Fruit fly (Drosophila melanogaster) whole organism, embryonic: ENCODE data around the gene CG3368.

Source experiments
- Ada2b ChIP-seq: fragments of 200-800 bp; sonication (Bioruptor generic); IDR thresholded peaks from 2 replicates; pipeline ENCODE4 v1.3.6; 2022; ENCODE audit warnings: missing biosample characterization, missing genetic modification characterization
- Aef1 ChIP-seq: fragments of 200-800 bp; sonication (Bioruptor generic); IDR thresholded peaks from 3 replicates; pipeline ENCODE4 v1.3.6; 2022; ENCODE audit warnings: missing biosample characterization, missing genetic modification characterization
- CG10209 ChIP-seq: fragments of 200-800 bp; sonication (Bioruptor generic); optimal IDR thresholded peaks from 3 replicates; lab custom pipeline; 2017; ENCODE audit warnings: missing biosample characterization, mild to moderate bottlenecking, missing genetic modification characterization, missing genetic modification reagents
- CG10654 ChIP-seq: fragments of 200-800 bp; sonication (Bioruptor generic); optimal IDR thresholded peaks from 2 replicates; lab custom pipeline; 2016; ENCODE audit warnings: missing biosample characterization, missing genetic modification characterization
- CG12155 ChIP-seq: fragments of 200-800 bp; sonication (Bioruptor generic); optimal IDR thresholded peaks from 3 replicates; lab custom pipeline; 2016; ENCODE audit warnings: missing biosample characterization, missing genetic modification characterization
- CG12391 ChIP-seq: fragments of 200-800 bp; sonication (Bioruptor generic); optimal IDR thresholded peaks from 3 replicates; lab custom pipeline; 2018; ENCODE audit warnings: missing biosample characterization, mild to moderate bottlenecking, missing genetic modification characterization, moderate library complexity
- CG12659 ChIP-seq: fragments of 200-800 bp; sonication (Bioruptor generic); optimal IDR thresholded peaks from 3 replicates; lab custom pipeline; 2017; ENCODE audit warnings: mild to moderate bottlenecking, missing biosample characterization, missing genetic modification reagents, missing genetic modification characterization
- CG13123 ChIP-seq: fragments of 200-800 bp; sonication (Bioruptor generic); optimal IDR thresholded peaks from 2 replicates; lab custom pipeline; 2016; ENCODE audit warnings: missing biosample characterization, missing genetic modification characterization
- CG15479 ChIP-seq: fragments of 200-800 bp; sonication (Bioruptor generic); optimal IDR thresholded peaks from 3 replicates; lab custom pipeline; 2019; ENCODE audit warnings: missing biosample characterization, mild to moderate bottlenecking, missing genetic modification characterization, moderate library complexity
- CG15514 ChIP-seq: fragments of 200-800 bp; sonication (Bioruptor generic); optimal IDR thresholded peaks from 3 replicates; lab custom pipeline; 2017; ENCODE audit warnings: missing biosample characterization, missing genetic modification characterization, mild to moderate bottlenecking, moderate library complexity, missing genetic modification reagents
- CG17359 ChIP-seq: fragments of 200-800 bp; sonication (Bioruptor generic); optimal IDR thresholded peaks from 3 replicates; lab custom pipeline; 2018; ENCODE audit warnings: missing biosample characterization, mild to moderate bottlenecking, missing genetic modification characterization, moderate library complexity
- CG17385 ChIP-seq: fragments of 200-800 bp; sonication (Bioruptor generic); optimal IDR thresholded peaks from 3 replicates; lab custom pipeline; 2018; ENCODE audit warnings: missing biosample characterization, mild to moderate bottlenecking, missing genetic modification characterization
- CG17829 ChIP-seq: fragments of 200-800 bp; optimal IDR thresholded peaks from 2 replicates; lab custom pipeline; 2019; ENCODE audit warnings: missing biosample characterization, mild to moderate bottlenecking, missing genetic modification characterization, moderate library complexity
- CG2120 ChIP-seq: fragments of 200-800 bp; sonication (Bioruptor generic); optimal IDR thresholded peaks from 3 replicates; lab custom pipeline; 2016; ENCODE audit warnings: missing biosample characterization, missing genetic modification characterization
- CG2678 ChIP-seq: fragments of 200-800 bp; sonication (Bioruptor generic); optimal IDR thresholded peaks from 3 replicates; lab custom pipeline; 2019; ENCODE audit warnings: missing biosample characterization, mild to moderate bottlenecking, missing genetic modification characterization, moderate library complexity
- CG2712 ChIP-seq: fragments of 200-800 bp; optimal IDR thresholded peaks from 3 replicates; lab custom pipeline; 2019; ENCODE audit warnings: missing biosample characterization, mild to moderate bottlenecking, missing genetic modification characterization, moderate library complexity
- CG30403 ChIP-seq: fragments of 200-800 bp; sonication (Bioruptor generic); optimal IDR thresholded peaks from 3 replicates; lab custom pipeline; 2016; ENCODE audit warnings: missing biosample characterization, missing genetic modification characterization
- CG3407 ChIP-seq: fragments of 200-800 bp; sonication (Bioruptor generic); optimal IDR thresholded peaks from 2 replicates; lab custom pipeline; 2018; ENCODE audit warnings: missing biosample characterization, mild to moderate bottlenecking, missing genetic modification characterization
- CG34376 ChIP-seq: fragments of 200-800 bp; sonication (Bioruptor generic); optimal IDR thresholded peaks from 2 replicates; lab custom pipeline; 2018; ENCODE audit warnings: missing biosample characterization, mild to moderate bottlenecking, missing genetic modification characterization
- CG3847 ChIP-seq: fragments of 200-800 bp; sonication (Bioruptor generic); IDR thresholded peaks from 2 replicates; pipeline ENCODE4 v1.3.6; 2022; ENCODE audit warnings: missing biosample characterization, missing genetic modification characterization
- CG4328 ChIP-seq: fragments of 200-800 bp; sonication (Bioruptor generic); optimal IDR thresholded peaks from 3 replicates; lab custom pipeline; 2017; ENCODE audit warnings: missing biosample characterization, missing genetic modification reagents, missing genetic modification characterization
- CG4617 ChIP-seq: fragments of 200-800 bp; sonication (Bioruptor generic); optimal IDR thresholded peaks from 3 replicates; lab custom pipeline; 2016; ENCODE audit warnings: missing biosample characterization, missing genetic modification characterization, borderline replicate concordance
- CG7372 ChIP-seq: fragments of 200-800 bp; sonication (Bioruptor generic); IDR thresholded peaks from 2 replicates; pipeline ENCODE4 v1.3.6; 2022; ENCODE audit warnings: missing biosample characterization, missing genetic modification characterization
- CG8924 ChIP-seq: fragments of 200-800 bp; optimal IDR thresholded peaks from 3 replicates; lab custom pipeline; 2019; ENCODE audit warnings: missing biosample characterization, mild to moderate bottlenecking, missing genetic modification characterization, moderate library complexity
- CG9727 ChIP-seq: fragments of 200-800 bp; sonication (Bioruptor generic); optimal IDR thresholded peaks from 3 replicates; lab custom pipeline; 2017; ENCODE audit warnings: missing biosample characterization, mild to moderate bottlenecking, missing genetic modification characterization
- CG9932 ChIP-seq: fragments of 200-800 bp; sonication (Bioruptor generic); IDR thresholded peaks from 2 replicates; pipeline ENCODE4 v1.3.6; 2022; ENCODE audit warnings: missing biosample characterization, missing genetic modification characterization
- Deaf1 ChIP-seq: fragments of 200-800 bp; optimal IDR thresholded peaks from 3 replicates; lab custom pipeline; 2019; ENCODE audit warnings: missing biosample characterization, mild to moderate bottlenecking, missing genetic modification characterization, moderate library complexity
- Dek ChIP-seq: fragments of 200-800 bp; sonication (Bioruptor generic); optimal IDR thresholded peaks from 3 replicates; lab custom pipeline; 2019; ENCODE audit warnings: missing biosample characterization, mild to moderate bottlenecking, missing genetic modification characterization, moderate library complexity
- E2f2 ChIP-seq: fragments of 200-800 bp; sonication (Bioruptor generic); IDR thresholded peaks from 2 replicates; pipeline ENCODE4 v1.3.6; 2022; ENCODE audit warnings: missing biosample characterization, missing genetic modification characterization
- HmgZ ChIP-seq: fragments of 200-800 bp; sonication (Bioruptor generic); optimal IDR thresholded peaks from 2 replicates; lab custom pipeline; 2018; ENCODE audit warnings: missing biosample characterization, mild to moderate bottlenecking, missing genetic modification characterization
- Hr3 ChIP-seq: fragments of 200-800 bp; sonication (Bioruptor generic); optimal IDR thresholded peaks from 3 replicates; lab custom pipeline; 2016; ENCODE audit warnings: missing biosample characterization, missing genetic modification characterization
- Hr51 ChIP-seq, 2 experiments: fragments of 200-800 bp; sonication (Bioruptor generic); optimal IDR thresholded peaks; 2 replicates in 1 of 2; 3 replicates in 1 of 2; lab custom pipeline; 2016 to 2018; ENCODE audit warnings: missing biosample characterization in 2 of 2, missing genetic modification characterization in 2 of 2, mild to moderate bottlenecking in 1 of 2, moderate library complexity in 1 of 2
- MESR4 ChIP-seq: fragments of 200-800 bp; sonication (Bioruptor generic); optimal IDR thresholded peaks from 2 replicates; lab custom pipeline; 2018; ENCODE audit warnings: missing biosample characterization, mild to moderate bottlenecking, missing genetic modification characterization, moderate library complexity
- Mrtf ChIP-seq: fragments of 200-800 bp; sonication (Bioruptor generic); IDR thresholded peaks from 3 replicates; pipeline ENCODE4 v1.3.6; 2022; ENCODE audit warnings: missing biosample characterization, missing genetic modification characterization
- NfI ChIP-seq: fragments of 200-800 bp; sonication (Bioruptor generic); optimal IDR thresholded peaks from 3 replicates; lab custom pipeline; 2018; ENCODE audit warnings: missing biosample characterization, mild to moderate bottlenecking, missing genetic modification characterization, moderate library complexity
- Side ChIP-seq: fragments of 200-800 bp; sonication (Bioruptor generic); optimal IDR thresholded peaks from 2 replicates; lab custom pipeline; 2016; ENCODE audit warnings: missing biosample characterization, missing genetic modification characterization
- bsh ChIP-seq, 2 experiments: fragments of 200-800 bp; sonication (Bioruptor generic); optimal IDR thresholded peaks; 2 replicates each; lab custom pipeline; 2017 to 2018; ENCODE audit warnings: mild to moderate bottlenecking in 2 of 2, missing biosample characterization in 2 of 2, missing genetic modification characterization in 2 of 2, moderate library complexity in 1 of 2
- disco-r ChIP-seq: fragments of 200-800 bp; sonication (Bioruptor generic); optimal IDR thresholded peaks from 2 replicates; lab custom pipeline; 2016; ENCODE audit warnings: missing biosample characterization, missing genetic modification characterization
- esg ChIP-seq: fragments of 200-800 bp; sonication (Bioruptor generic); conservative IDR thresholded peaks from 2 replicates; pipeline ENCODE4 v1.3.6; 2022; ENCODE audit warnings: missing biosample characterization, missing genetic modification characterization
- fu2 ChIP-seq: fragments of 200-800 bp; sonication (Bioruptor generic); optimal IDR thresholded peaks from 2 replicates; lab custom pipeline; 2016; ENCODE audit warnings: missing biosample characterization, missing genetic modification characterization
- hkb ChIP-seq, 2 experiments: fragments of 200-800 bp in 1 of 2; fragments of >200 bp in 1 of 2; sonication (Bioruptor generic) in 1 of 2; IDR thresholded peaks in 1 of 2; optimal IDR thresholded peaks in 1 of 2; 2 replicates each; pipeline versions ENCODE4 v1.3.6 to Lab custom; 2017 to 2022; ENCODE audit warnings: missing biosample characterization in 1 of 2, missing genetic modification characterization in 1 of 2
- ken ChIP-seq: fragments of 200-800 bp; sonication (Bioruptor generic); IDR thresholded peaks from 3 replicates; pipeline ENCODE4 v1.3.6; 2022; ENCODE audit warnings: missing biosample characterization, missing genetic modification characterization
- pum ChIP-seq: fragments of 200-800 bp; sonication (Bioruptor generic); optimal IDR thresholded peaks from 2 replicates; lab custom pipeline; 2016; ENCODE audit warnings: missing biosample characterization, missing genetic modification characterization
- pzg ChIP-seq: fragments of 200-800 bp; sonication (Bioruptor generic); optimal IDR thresholded peaks from 3 replicates; lab custom pipeline; 2018; ENCODE audit warnings: missing biosample characterization, mild to moderate bottlenecking, missing genetic modification characterization, moderate library complexity
- slbo ChIP-seq: fragments of 200-800 bp; sonication (Bioruptor generic); IDR thresholded peaks from 2 replicates; pipeline ENCODE4 v1.3.6; 2022; ENCODE audit warnings: missing biosample characterization, missing genetic modification characterization
- wor ChIP-seq: fragments of 200-800 bp; sonication (Bioruptor generic); IDR thresholded peaks from 2 replicates; pipeline ENCODE4 v1.3.6; 2022; ENCODE audit warnings: missing biosample characterization, missing genetic modification characterization
- zen ChIP-seq: fragments of 200-800 bp; sonication (Bioruptor generic); optimal IDR thresholded peaks from 3 replicates; lab custom pipeline; 2018; ENCODE audit warnings: missing biosample characterization, mild to moderate bottlenecking, missing genetic modification characterization, moderate library complexity

CG3368 gene

DNA sequence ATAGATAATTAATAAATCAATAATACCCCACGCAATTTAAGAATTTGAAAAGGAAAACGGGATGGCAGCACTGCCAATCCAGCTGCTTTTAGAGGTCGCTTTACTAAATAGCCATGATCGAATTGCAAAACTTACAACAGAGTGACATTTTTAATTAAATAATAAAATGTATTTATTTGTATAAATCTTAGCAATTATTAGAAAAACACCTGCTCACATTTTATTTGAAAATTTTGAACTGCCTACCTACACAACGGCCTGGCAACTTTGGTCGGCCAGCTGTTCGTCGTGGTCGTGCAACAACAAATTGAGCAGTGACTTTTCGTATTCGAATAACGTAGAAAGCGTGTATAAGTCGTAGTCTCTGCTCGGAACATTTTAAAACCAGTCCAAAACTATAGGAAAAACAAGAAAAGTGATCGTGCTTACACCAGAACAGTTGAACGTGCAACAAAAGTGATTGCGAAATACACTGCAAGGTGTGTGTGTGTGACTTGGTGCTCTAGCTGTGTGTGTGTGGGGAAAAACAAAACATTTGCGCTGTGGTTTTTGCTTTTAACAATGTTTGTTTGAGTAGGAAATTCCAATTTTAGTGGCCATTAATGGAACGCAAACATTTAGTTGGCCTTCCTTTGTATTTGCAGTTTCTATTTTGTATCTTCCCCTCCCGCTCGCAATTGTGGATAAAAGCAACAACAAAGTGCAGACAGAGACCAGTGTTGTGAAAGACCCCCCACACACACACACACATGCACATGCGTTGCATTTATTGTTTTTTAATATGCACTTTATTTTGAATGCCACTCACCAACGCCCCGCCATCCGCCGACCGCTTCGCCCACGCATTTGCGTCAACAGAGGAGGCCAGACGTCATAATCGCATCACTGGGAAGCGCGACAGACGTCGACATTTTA is 8.8 kb upstream of the CG3368 start, which contains the start of gene CG5938 (continued):
- TF ChIP-seq CG15514 (GFP tag; lab: Kevin White, UChicago), result peak; percentile 62
- peak; percentile 32 for TF ChIP-seq pzg
- peak; percentile 24 for TF ChIP-seq Hr3 (GFP tag; lab: Kevin White, UChicago)
- TF ChIP-seq CG9932 (GFP tag; lab: Robert Waterston, UW), result peak; percentile 26; the same call in 1 of the 2 replicates
- TF ChIP-seq fu2, result no peak
- no peak for TF ChIP-seq pum
- peak; percentile 48; the same call in 2 of the 3 replicates for TF ChIP-seq Aef1 (GFP tag; lab: Robert Waterston, UW)
- TF ChIP-seq CG3407 (GFP tag; lab: Kevin White, UChicago), result no peak
- TF ChIP-seq CG10654 (GFP tag; lab: Kevin White, UChicago), result peak; percentile 0
- no peak for TF ChIP-seq CG13123 (GFP tag; lab: Kevin White, UChicago)
- TF ChIP-seq CG3847 (GFP tag; lab: Robert Waterston, UW), result peak; percentile 44
- peak; percentile 46 for TF ChIP-seq CG2678
- peak; percentile 48 for TF ChIP-seq CG17385 (GFP tag; lab: Kevin White, UChicago)
- TF ChIP-seq CG12155 (GFP tag; lab: Kevin White, UChicago), result peak; percentile 6
- peak; percentile 22 for TF ChIP-seq Dek (tag; lab: Kevin White, UChicago)
- peak; percentile 55 for TF ChIP-seq HmgZ (tag; lab: Kevin White, UChicago)
- TF ChIP-seq CG8924, result peak; percentile 9
- TF ChIP-seq CG9727 (GFP tag; lab: Kevin White, UChicago), result peak; percentile 10
- peak; percentile 34 for TF ChIP-seq zen (tag; lab: Kevin White, UChicago)
- TF ChIP-seq slbo (GFP tag; lab: Robert Waterston, UW), result peak; percentile 32; the same call in 1 of the 2 replicates
- peak; percentile 75 for TF ChIP-seq E2f2
- TF ChIP-seq bsh (GFP tag; optimal IDR thresholded peaks at IDR 0.05; lab: Kevin White, UChicago), result peak in 1 of 2 experiments; percentile 23
- TF ChIP-seq CG17359 (tag; lab: Kevin White, UChicago), result peak; percentile 24
- TF ChIP-seq Side (GFP tag; lab: Kevin White, UChicago), result no peak
- TF ChIP-seq CG34376 (GFP tag; lab: Kevin White, UChicago), result peak; percentile 8
- peak; percentile 47 for TF ChIP-seq CG12391 (tag; lab: Kevin White, UChicago)
- peak; percentile 73 for TF ChIP-seq MESR4 (GFP tag; lab: Kevin White, UChicago)
- TF ChIP-seq Deaf1 (tag; lab: Kevin White, UChicago), result peak; percentile 35
- TF ChIP-seq Ada2b (GFP tag; lab: Robert Waterston, UW), result peak; percentile 6; the same call in 1 of the 2 replicates
- TF ChIP-seq Mrtf (GFP tag; lab: Robert Waterston, UW), result no peak
- TF ChIP-seq wor, result no peak
- peak; percentile 90 for TF ChIP-seq CG4617 (GFP tag; lab: Kevin White, UChicago)
- no peak for TF ChIP-seq disco-r (GFP tag; lab: Kevin White, UChicago)
- TF ChIP-seq CG15479 (GFP tag; lab: Kevin White, UChicago), result peak; percentile 53
- peak in 1 of 2 experiments; percentile 29 for TF ChIP-seq Hr51 (GFP tag; optimal IDR thresholded peaks at IDR 0.05; lab: Kevin White, UChicago)
- TF ChIP-seq CG12659 (GFP tag; lab: Kevin White, UChicago), result peak; percentile 35
- no peak for TF ChIP-seq CG7372 (GFP tag; lab: Robert Waterston, UW)
- TF ChIP-seq CG17829, result peak; percentile 56
- peak; percentile 47 for TF ChIP-seq NfI (GFP tag; lab: Kevin White, UChicago)
- 0 out of 3 replicates have a peak, but pooled peaks have one; percentile 13 for TF ChIP-seq ken (GFP tag; lab: Robert Waterston, UW)
- peak; percentile 50 for TF ChIP-seq CG2712 (tag; lab: Kevin White, UChicago)
- TF ChIP-seq esg (GFP tag; lab: Robert Waterston, UW), result 0 out of 2 replicates have a peak, but pooled peaks have one; percentile 23
- TF ChIP-seq hkb (optimal IDR thresholded peaks at IDR 0.05; lab: Kevin White, UChicago), result peak; percentile 26
- no peak for TF ChIP-seq hkb (GFP tag; IDR thresholded peaks at IDR 0.05; lab: Robert Waterston, UW)
- no peak for TF ChIP-seq CG4328 (GFP tag; lab: Kevin White, UChicago)
- peak; percentile 8 for TF ChIP-seq CG10209
- peak; percentile 43 for TF ChIP-seq CG30403 (GFP tag; lab: Kevin White, UChicago)
- TF ChIP-seq CG2120 (GFP tag; lab: Kevin White, UChicago), result peak; percentile 20
